Worm (Caenorhabditis elegans) whole organism, L1 larva: ENCODE measurements around the gene F09E5.8.
A peak's percentile ranks its signal among the peaks of the same experiment; 100 is the strongest.

ENCODE experiments used
- ceh-90 ChIP-seq: sonication (generic microtip); optimal IDR thresholded peaks from 2 replicates; lab custom pipeline; 2016; ENCODE audit warnings: missing genetic modification characterization, missing compliant biosample characterization
- fkh-10 ChIP-seq: sonication (generic microtip); optimal IDR thresholded peaks from 2 replicates; lab custom pipeline; 2017; ENCODE audit warnings: missing biosample characterization, missing genetic modification reagents, missing genetic modification characterization
- lir-3 ChIP-seq: sonication (generic microtip); optimal IDR thresholded peaks from 2 replicates; lab custom pipeline; 2016; ENCODE audit warnings: mild to moderate bottlenecking, missing genetic modification characterization, moderate library complexity, missing compliant biosample characterization; ENCODE audit not compliant: poor library complexity
- nhr-77 ChIP-seq: fragments of 150-350 bp; optimal IDR thresholded peaks from 2 replicates; lab custom pipeline; 2014; ENCODE audit warnings: missing biosample characterization, missing genetic modification characterization
- unc-98 ChIP-seq: fragments of 200-800 bp; sonication (Bioruptor generic); IDR thresholded peaks from 2 replicates; pipeline ENCODE4 v1.3.6; 2022; ENCODE audit warnings: missing genetic modification characterization, missing compliant biosample characterization

- TF ChIP-seq nhr-77, result peak; percentile 89
- TF ChIP-seq fkh-10 (GFP tag; lab: Kevin White, UChicago), result no peak
- TF ChIP-seq lir-3 (tag; lab: Kevin White, UChicago), result peak; percentile 41
- TF ChIP-seq ceh-90 (tag; lab: Kevin White, UChicago), result no peak
- TF ChIP-seq unc-98 (GFP tag; lab: Robert Waterston, UW), result no peak
Observed at ce11 chrII:5330206-5330686, 20.2 kb upstream of the F09E5.8 start.
